Worm (Caenorhabditis elegans): ENCODE measurements around the gene T01B7.13.

The T01B7.13 gene

ce11 chrII:8731736-8732229 is 16.6 kb downstream of the T01B7.13 start:
- TF ChIP-seq elt-1 (tag; optimal IDR thresholded peaks at IDR 0.05) = peak; percentile 37
- TF ChIP-seq nhr-67 (tag; optimal IDR thresholded peaks at IDR 0.05) = no peak
- peak; percentile 53 for TF ChIP-seq nhr-43 (tag; optimal IDR thresholded peaks at IDR 0.05; ENCODE audit: poor library complexity, severe bottlenecking)

ce11 chrII:8732339-8733100 is 17.3 kb downstream of the T01B7.13 start, which contains the start of gene rol-6:
Gene rol-6, plus strand, starts transcription at chrII:8733050.
- TF ChIP-seq nhr-43 (tag; optimal IDR thresholded peaks at IDR 0.05; ENCODE audit: poor library complexity, severe bottlenecking) (peak; percentile 68), fkh-10 (GFP tag; optimal IDR thresholded peaks at IDR 0.05) (no peak)

- TF ChIP-seq mdl-1 (tag; optimal IDR thresholded peaks at IDR 0.05) (no peak), nhr-77 (tag; optimal IDR thresholded peaks at IDR 0.05) (no peak), ztf-11 (tag; optimal IDR thresholded peaks at IDR 0.05) (no peak), nfya-1 (tag; optimal IDR thresholded peaks at IDR 0.05; ENCODE audit: insufficient read depth) (no peak)
Observed at ce11 chrII:8733627-8734026, 18.4 kb downstream of the T01B7.13 start.

DNA sequence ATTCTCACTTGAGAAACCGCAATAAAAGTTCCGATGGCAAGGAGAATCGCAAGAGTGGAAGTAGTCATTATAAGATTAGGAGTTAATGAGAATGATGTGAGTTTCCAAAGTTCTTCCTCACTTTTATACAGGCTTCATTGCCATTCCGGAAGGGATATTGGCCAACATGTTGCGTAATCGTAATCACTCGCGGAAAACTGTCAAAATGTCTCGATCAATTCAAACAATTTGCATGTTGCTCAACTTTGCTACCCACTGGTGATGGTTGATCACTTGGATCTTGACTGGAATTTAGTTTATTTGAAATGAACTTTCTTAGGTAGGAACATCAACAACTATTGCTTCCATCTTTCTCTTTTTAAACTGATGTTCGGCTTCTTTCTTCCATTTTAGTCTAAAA is 22.3 kb downstream of the T01B7.13 start, which contains the start of gene idpb-4:
TSS of gene idpb-4 (minus strand) at position 101 of the 400 bp plus-strand sequence.
- TF ChIP-seq R02D3.7 (tag; optimal IDR thresholded peaks at IDR 0.05) (no peak), elt-3 (tag; optimal IDR thresholded peaks at IDR 0.05) (no peak), nhr-76 (tag; optimal IDR thresholded peaks at IDR 0.05) (no peak), pha-4 (tag; optimal IDR thresholded peaks at IDR 0.05) (no peak)

DNA sequence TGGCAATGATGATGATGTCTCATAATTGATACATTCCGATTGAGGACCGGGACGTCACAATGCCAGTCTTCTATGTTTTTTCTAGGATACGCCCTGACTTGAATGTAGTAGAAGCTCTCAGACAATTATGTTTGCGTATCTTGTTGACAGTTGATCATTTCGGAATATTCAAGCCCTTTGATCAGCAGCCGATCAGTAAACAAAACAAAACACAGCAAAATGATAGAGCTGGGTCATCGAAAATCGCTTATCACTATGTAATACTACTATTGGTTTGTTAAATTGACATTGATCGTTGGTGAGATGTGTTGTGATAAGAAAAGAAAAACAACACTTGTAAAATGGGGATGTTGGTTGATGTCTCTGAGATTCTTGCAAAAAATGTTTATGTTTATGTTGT is 23.0 kb downstream of the T01B7.13 start:
- TF ChIP-seq R02D3.7 (tag; optimal IDR thresholded peaks at IDR 0.05) (no peak), elt-2 (tag; optimal IDR thresholded peaks at IDR 0.05) (peak; percentile 7)

DNA sequence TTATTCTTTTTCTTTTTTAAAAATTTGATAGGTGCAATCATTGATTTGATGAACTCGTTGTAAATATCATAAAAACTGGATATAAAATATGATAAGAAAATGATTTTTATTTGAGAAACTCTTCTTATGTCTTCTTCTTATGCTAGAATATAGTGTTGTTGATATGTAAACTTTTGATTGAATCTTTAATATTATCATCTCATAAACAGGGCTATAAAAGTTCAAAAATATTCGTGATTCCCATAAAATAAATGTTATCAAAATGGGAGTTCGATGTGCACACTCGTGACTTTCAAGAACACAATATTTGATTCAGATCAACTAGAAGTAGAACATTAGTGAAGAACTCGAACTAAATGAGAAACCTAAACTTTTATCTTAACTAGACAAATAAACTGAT is 23.8 kb downstream of the T01B7.13 start:
- no peak for TF ChIP-seq fkh-2 (tag; optimal IDR thresholded peaks at IDR 0.05)
- no peak for TF ChIP-seq egl-5 (tag; optimal IDR thresholded peaks at IDR 0.05)
- TF ChIP-seq lin-39 (tag; optimal IDR thresholded peaks at IDR 0.05) = no peak
- no peak for TF ChIP-seq ceh-9 (tag; optimal IDR thresholded peaks at IDR 0.05)
- no peak for TF ChIP-seq lsy-12 (tag; optimal IDR thresholded peaks at IDR 0.05)
- TF ChIP-seq R02D3.7 (tag; optimal IDR thresholded peaks at IDR 0.05) = no peak
- peak; percentile 80 for TF ChIP-seq pqm-1 (tag; optimal IDR thresholded peaks at IDR 0.05)
- peak; percentile 52 for TF ChIP-seq pha-4 (tag; optimal IDR thresholded peaks at IDR 0.05)
- peak; percentile 47 for TF ChIP-seq jun-1 (tag; optimal IDR thresholded peaks at IDR 0.05)
- peak; percentile 89 for TF ChIP-seq elt-2 (tag; optimal IDR thresholded peaks at IDR 0.05)

DNA sequence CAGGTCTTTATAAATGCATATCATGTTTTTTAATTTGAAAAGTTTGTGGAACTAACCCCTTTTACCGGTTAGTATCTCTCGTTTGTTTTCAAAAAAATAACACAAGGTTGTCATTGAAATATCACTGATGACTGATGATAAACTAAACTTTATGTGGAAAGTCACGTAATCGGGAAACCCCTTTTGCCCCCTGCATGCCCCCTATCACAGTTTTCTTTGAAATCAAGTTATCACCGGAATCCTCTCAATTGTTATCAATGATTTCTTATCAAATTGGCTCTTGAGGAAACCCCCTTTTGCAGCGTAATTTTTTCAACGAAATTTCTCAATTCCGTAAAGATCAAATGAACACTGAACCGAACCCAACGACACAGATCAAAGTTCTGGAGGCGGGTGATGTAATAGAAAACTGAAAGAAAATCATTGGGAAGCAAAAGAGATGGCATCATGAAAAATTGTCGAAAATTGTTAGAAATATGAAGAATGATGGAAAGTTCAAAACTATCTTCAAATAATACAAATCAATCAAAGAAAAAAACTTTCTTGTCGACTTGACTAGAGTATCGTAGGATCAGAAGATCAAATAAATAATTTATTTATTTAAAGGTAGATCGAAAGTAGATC is 25.2 kb downstream of the T01B7.13 start:
- TF ChIP-seq R02D3.7 (tag; optimal IDR thresholded peaks at IDR 0.05) (peak; percentile 7), nhr-25 (tag; optimal IDR thresholded peaks at IDR 0.05) (peak; percentile 6), mdl-1 (tag; optimal IDR thresholded peaks at IDR 0.05) (peak; percentile 39), egl-5 (tag; optimal IDR thresholded peaks at IDR 0.05) (no peak), aly-2 (tag; optimal IDR thresholded peaks at IDR 0.05) (no peak), nhr-237 (tag; optimal IDR thresholded peaks at IDR 0.05) (no peak), elt-2 (tag; optimal IDR thresholded peaks at IDR 0.05) (peak; percentile 95), nhr-23 (tag; optimal IDR thresholded peaks at IDR 0.05) (peak; percentile 51), fos-1 (tag; optimal IDR thresholded peaks at IDR 0.05) (peak; percentile 66), pqm-1 (tag; optimal IDR thresholded peaks at IDR 0.05) (peak; percentile 88), jun-1 (tag; optimal IDR thresholded peaks at IDR 0.05) (peak; percentile 67), elt-3 (tag; optimal IDR thresholded peaks at IDR 0.05) (peak; percentile 42 to 91 (median 87)), nfya-1 (tag; optimal IDR thresholded peaks at IDR 0.05; ENCODE audit: insufficient read depth) (peak; percentile 17), nhr-43 (tag; optimal IDR thresholded peaks at IDR 0.05; ENCODE audit: poor library complexity, severe bottlenecking) (peak; percentile 65)
